Worm (Caenorhabditis elegans): ENCODE results near the gene R02F2.10.

The R02F2.10 gene

DNA sequence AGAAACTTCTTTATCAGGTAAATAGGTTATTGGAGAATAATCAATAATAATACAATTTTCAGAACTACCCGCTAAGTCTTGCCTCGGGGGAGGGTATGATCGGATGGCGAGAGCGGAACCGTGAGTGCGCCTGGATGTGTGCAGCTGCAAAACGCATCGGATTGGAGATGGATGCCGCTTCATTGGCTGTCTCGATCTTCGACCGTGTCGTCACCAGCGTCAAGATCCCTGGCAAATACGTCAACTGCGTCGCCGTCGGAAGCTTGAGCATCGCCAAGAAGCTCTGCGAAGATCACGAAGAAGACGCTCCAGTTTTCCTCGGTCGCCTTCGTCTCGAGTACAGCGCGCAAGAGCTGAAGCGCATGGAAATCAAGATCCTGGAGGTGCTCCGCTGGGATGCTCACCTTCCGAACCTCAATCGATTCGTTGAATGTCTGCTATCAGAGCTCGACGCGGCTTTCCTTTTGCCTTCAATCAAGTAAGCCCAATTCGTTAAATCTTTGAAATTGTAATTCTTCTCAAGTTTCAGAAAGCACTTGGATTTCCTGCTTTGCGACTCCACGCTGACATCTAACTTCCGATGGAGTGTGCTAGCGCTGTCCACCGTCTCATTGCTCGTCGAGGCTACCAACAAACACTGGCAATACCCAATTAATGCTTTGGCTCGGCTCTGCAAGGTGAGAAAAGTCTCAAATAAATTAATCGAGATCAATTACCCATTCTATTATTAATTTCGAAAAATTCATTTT is 26.8 kb downstream of the R02F2.10 start:
- no peak for TF ChIP-seq eor-1 (tag; optimal IDR thresholded peaks at IDR 0.05)
- TF ChIP-seq fkh-10 (GFP tag; optimal IDR thresholded peaks at IDR 0.05): no peak
- no peak for TF ChIP-seq ceh-16 (tag; optimal IDR thresholded peaks at IDR 0.05)
- peak; percentile 42 for TF ChIP-seq nhr-43 (tag; optimal IDR thresholded peaks at IDR 0.05; ENCODE audit: poor library complexity, severe bottlenecking)
- no peak for TF ChIP-seq skn-1 (tag; optimal IDR thresholded peaks at IDR 0.05)
- no peak for TF ChIP-seq lin-39 (tag; optimal IDR thresholded peaks at IDR 0.05)
- TF ChIP-seq ceh-82 (tag; optimal IDR thresholded peaks at IDR 0.05): no peak

- TF ChIP-seq lin-15B (tag; optimal IDR thresholded peaks at IDR 0.05) (no peak), ama-1 (optimal IDR thresholded peaks at IDR 0.05) (peak; percentile 44)
Measured at ce11 chrIII:5505474-5506022, 27.4 kb downstream of the R02F2.10 start.

DNA sequence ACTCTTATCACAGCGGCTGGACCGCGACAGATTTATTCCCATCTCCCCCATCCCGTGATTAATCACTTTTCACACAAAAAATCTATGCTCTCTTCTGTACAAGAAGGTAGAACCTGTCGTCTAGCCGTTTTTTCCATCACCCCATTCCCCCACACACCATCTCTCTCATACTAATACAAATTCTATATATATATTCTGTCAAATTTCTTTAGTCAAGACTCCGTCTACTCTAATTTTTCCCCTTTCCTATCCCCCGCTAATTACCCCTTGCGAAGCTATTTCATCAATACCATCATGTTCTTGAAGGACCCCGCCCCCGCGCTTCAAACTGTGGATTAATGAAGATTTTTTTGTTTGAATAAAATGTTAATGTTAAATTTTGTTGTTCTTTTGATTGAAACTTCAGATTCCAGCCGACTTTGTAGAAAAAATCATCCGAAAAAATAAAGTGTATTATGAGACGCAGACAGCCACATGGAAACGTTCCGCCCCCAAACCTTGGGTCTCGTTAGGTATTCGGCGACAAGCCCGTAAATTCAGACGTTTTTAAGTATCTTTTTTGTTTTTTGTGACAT is 28.0 kb downstream of the R02F2.10 start:
- TF ChIP-seq nhr-76 (tag; optimal IDR thresholded peaks at IDR 0.05) (no peak), nhr-77 (tag; optimal IDR thresholded peaks at IDR 0.05) (no peak), lsy-12 (tag; optimal IDR thresholded peaks at IDR 0.05) (peak; percentile 72), aly-2 (tag; optimal IDR thresholded peaks at IDR 0.05) (no peak), hmg-11 (tag; optimal IDR thresholded peaks at IDR 0.05) (no peak), ztf-4 (tag; optimal IDR thresholded peaks at IDR 0.05) (no peak), fos-1 (tag; optimal IDR thresholded peaks at IDR 0.05) (no peak), nhr-12 (tag; optimal IDR thresholded peaks at IDR 0.05) (no peak), elt-2 (tag; optimal IDR thresholded peaks at IDR 0.05) (peak; percentile 36), mml-1 (tag; optimal IDR thresholded peaks at IDR 0.05) (no peak), nhr-67 (tag; optimal IDR thresholded peaks at IDR 0.05) (no peak), egl-27 (tag; optimal IDR thresholded peaks at IDR 0.05) (no peak), ceh-82 (tag; optimal IDR thresholded peaks at IDR 0.05) (no peak), pha-4 (tag; optimal IDR thresholded peaks at IDR 0.05) (peak; percentile 35), zag-1 (tag; optimal IDR thresholded peaks at IDR 0.05) (no peak), daf-12 (tag; optimal IDR thresholded peaks at IDR 0.05) (no peak), ZK546.5 (tag; optimal IDR thresholded peaks at IDR 0.05) (no peak), nhr-28 (tag; optimal IDR thresholded peaks at IDR 0.05) (no peak), eor-1 (tag; optimal IDR thresholded peaks at IDR 0.05) (no peak), snpc-4 (tag; optimal IDR thresholded peaks at IDR 0.05) (no peak), nhr-43 (tag; optimal IDR thresholded peaks at IDR 0.05; ENCODE audit: poor library complexity, severe bottlenecking) (peak; percentile 71), tbx-2 (tag; optimal IDR thresholded peaks at IDR 0.05) (peak; percentile 27), ceh-28 (tag; optimal IDR thresholded peaks at IDR 0.05) (no peak), mdl-1 (tag; optimal IDR thresholded peaks at IDR 0.05) (no peak), nhr-25 (tag; optimal IDR thresholded peaks at IDR 0.05) (peak; percentile 40), skn-1 (tag; optimal IDR thresholded peaks at IDR 0.05) (no peak), ama-1 (optimal IDR thresholded peaks at IDR 0.05) (peak; percentile 92), sea-2 (GFP tag; optimal IDR thresholded peaks at IDR 0.05) (no peak), nfya-1 (tag; optimal IDR thresholded peaks at IDR 0.05; ENCODE audit: insufficient read depth) (no peak), elt-3 (tag; optimal IDR thresholded peaks at IDR 0.05) (no peak), ceh-16 (tag; optimal IDR thresholded peaks at IDR 0.05) (no peak), nhr-11 (tag; optimal IDR thresholded peaks at IDR 0.05) (no peak), R02D3.7 (tag; optimal IDR thresholded peaks at IDR 0.05) (peak; percentile 56), fkh-10 (GFP tag; optimal IDR thresholded peaks at IDR 0.05) (no peak), egl-5 (tag; optimal IDR thresholded peaks at IDR 0.05) (no peak), lin-15B (tag; optimal IDR thresholded peaks at IDR 0.05) (no peak), ztf-11 (tag; optimal IDR thresholded peaks at IDR 0.05) (no peak), nhr-237 (tag; optimal IDR thresholded peaks at IDR 0.05) (no peak), pqm-1 (tag; optimal IDR thresholded peaks at IDR 0.05) (no peak), unc-62 (GFP tag; optimal IDR thresholded peaks at IDR 0.05) (no peak), unc-39 (tag; optimal IDR thresholded peaks at IDR 0.05) (no peak), fkh-2 (tag; optimal IDR thresholded peaks at IDR 0.05) (no peak), nhr-23 (tag; optimal IDR thresholded peaks at IDR 0.05) (peak; percentile 79), jun-1 (tag; optimal IDR thresholded peaks at IDR 0.05) (peak; percentile 44), lin-39 (tag; optimal IDR thresholded peaks at IDR 0.05) (no peak)
